Worm (Caenorhabditis elegans) whole organism, L4 larva: ENCODE measurements around the gene F47B8.4.
A peak's percentile ranks its signal among the peaks of the same experiment; 100 is the strongest.

Experiments used
- F10B5.3 ChIP-seq: sonication (generic microtip); optimal IDR thresholded peaks from 2 replicates; lab custom pipeline; 2016; ENCODE audit warnings: mild to moderate bottlenecking, missing genetic modification characterization, missing compliant biosample characterization
- F26F4.8 ChIP-seq: fragments of 200-800 bp; sonication (Bioruptor generic); conservative IDR thresholded peaks from 2 replicates; pipeline ENCODE4 v1.3.6; 2022; ENCODE audit warnings: missing genetic modification characterization, missing compliant biosample characterization
- F37D6.2 ChIP-seq: sonication (generic microtip); optimal IDR thresholded peaks from 2 replicates; lab custom pipeline; 2016; ENCODE audit warnings: mild to moderate bottlenecking, missing genetic modification characterization, missing compliant biosample characterization
- F44E2.7 ChIP-seq: fragments of 200-800 bp; sonication (Bioruptor generic); IDR thresholded peaks from 2 replicates; pipeline ENCODE4 v2.1.2; 2022; ENCODE audit warnings: missing genetic modification characterization, missing compliant biosample characterization
- F49E8.2 ChIP-seq: sonication (generic microtip); optimal IDR thresholded peaks from 2 replicates; lab custom pipeline; 2016; ENCODE audit warnings: missing compliant biosample characterization, mild to moderate bottlenecking, missing genetic modification characterization, borderline replicate concordance
- T20F7.1 ChIP-seq: fragments of 200-800 bp; sonication (Bioruptor generic); optimal IDR thresholded peaks from 2 replicates; lab custom pipeline; 2018; ENCODE audit warnings: mild to moderate bottlenecking, missing genetic modification characterization, missing compliant biosample characterization
- ZK546.5 ChIP-seq, 2 experiments: sonication (generic microtip); optimal IDR thresholded peaks; 2 replicates each; lab custom pipeline; 2017; ENCODE audit warnings: missing biosample characterization in 2 of 2, missing genetic modification characterization in 2 of 2
- aly-2 ChIP-seq: sonication (generic microtip); optimal IDR thresholded peaks from 2 replicates; lab custom pipeline; 2018; ENCODE audit warnings: missing biosample characterization, missing genetic modification characterization
- ama-1 ChIP-seq: fragments of 150-350 bp; optimal IDR thresholded peaks from 2 replicates; lab custom pipeline; 2014; ENCODE audit warnings: inconsistent platforms, mixed read lengths
- arid-1 ChIP-seq: fragments of 200-800 bp; sonication (Bioruptor generic); conservative IDR thresholded peaks from 2 replicates; pipeline ENCODE4 v1.3.6; 2022; ENCODE audit warnings: missing genetic modification reagents, missing genetic modification characterization, missing compliant biosample characterization
- attf-4 ChIP-seq: sonication (generic microtip); optimal IDR thresholded peaks from 3 replicates; lab custom pipeline; 2017; ENCODE audit warnings: missing biosample characterization, missing genetic modification characterization
- ces-1 ChIP-seq: fragments of 150-350 bp; sonication (generic microtip); optimal IDR thresholded peaks from 4 replicates; lab custom pipeline; 2014; ENCODE audit warnings: missing biosample characterization, missing genetic modification reagents, missing genetic modification characterization
- ctbp-1 ChIP-seq: fragments of 200-800 bp; sonication (Bioruptor generic); IDR thresholded peaks from 2 replicates; pipeline ENCODE4 v1.3.6; 2022; ENCODE audit warnings: missing genetic modification reagents, missing genetic modification characterization, missing compliant biosample characterization
- daf-12 ChIP-seq: fragments of 150-350 bp; optimal IDR thresholded peaks from 2 replicates; lab custom pipeline; 2014; ENCODE audit warnings: missing biosample characterization, missing genetic modification reagents, missing genetic modification characterization
- daf-16 ChIP-seq, 3 experiments: sonication (generic microtip); optimal IDR thresholded peaks; 2 replicates each; lab custom pipeline; 2016 to 2017; ENCODE audit warnings: missing genetic modification characterization in 3 of 3, missing genetic modification reagents in 3 of 3, mild to moderate bottlenecking in 2 of 3, missing compliant biosample characterization in 2 of 3, missing biosample characterization in 1 of 3, moderate library complexity in 1 of 3
- daf-19 ChIP-seq: fragments of 200-800 bp; sonication (Bioruptor generic); conservative IDR thresholded peaks from 2 replicates; pipeline ENCODE4 v1.3.6; 2022; ENCODE audit warnings: missing genetic modification characterization, missing compliant biosample characterization
- dmd-6 ChIP-seq: fragments of 200-800 bp; sonication (Bioruptor generic); IDR thresholded peaks from 2 replicates; pipeline ENCODE4 v1.3.6; 2022; ENCODE audit warnings: missing genetic modification reagents, missing genetic modification characterization, missing compliant biosample characterization
- dpl-1 ChIP-seq: fragments of 150-350 bp; optimal IDR thresholded peaks from 2 replicates; lab custom pipeline; 2014; ENCODE audit warnings: missing biosample characterization, missing genetic modification reagents, missing genetic modification characterization
- dve-1 ChIP-seq: sonication (generic microtip); optimal IDR thresholded peaks from 2 replicates; lab custom pipeline; 2017; ENCODE audit warnings: antibody characterized with exemption, mild to moderate bottlenecking, missing genetic modification characterization, missing compliant biosample characterization; ENCODE audit not compliant: insufficient read depth
- gei-8 ChIP-seq: fragments of 200-800 bp; sonication (Bioruptor generic); optimal IDR thresholded peaks from 2 replicates; lab custom pipeline; 2018; ENCODE audit warnings: mild to moderate bottlenecking, missing genetic modification characterization, missing compliant biosample characterization
- hlh-11 ChIP-seq: fragments of 200-800 bp; sonication (Bioruptor generic); optimal IDR thresholded peaks from 2 replicates; lab custom pipeline; 2018; ENCODE audit warnings: mild to moderate bottlenecking, missing genetic modification characterization, missing compliant biosample characterization
- hlh-30 ChIP-seq: sonication (generic microtip); optimal IDR thresholded peaks from 2 replicates; lab custom pipeline; 2017; ENCODE audit warnings: antibody characterized with exemption, mild to moderate bottlenecking, missing genetic modification characterization, missing compliant biosample characterization; ENCODE audit not compliant: insufficient read depth
- lin-13 ChIP-seq: fragments of 150-350 bp; optimal IDR thresholded peaks from 2 replicates; lab custom pipeline; 2014; ENCODE audit warnings: missing biosample characterization, missing genetic modification reagents, missing genetic modification characterization
- lin-29 ChIP-seq: fragments of 200-800 bp; sonication (Bioruptor generic); IDR thresholded peaks from 2 replicates; pipeline ENCODE4 v1.3.6; 2022; ENCODE audit warnings: missing genetic modification reagents, missing genetic modification characterization, missing compliant biosample characterization
- lin-38 ChIP-seq: fragments of 200-800 bp; sonication (Bioruptor generic); IDR thresholded peaks from 2 replicates; pipeline ENCODE4 v1.3.6; 2022; ENCODE audit warnings: missing genetic modification reagents, missing genetic modification characterization, missing compliant biosample characterization
- lsy-2 ChIP-seq, 2 experiments: fragments of 150-350 bp in 1 of 2; sonication (generic microtip) in 1 of 2; optimal IDR thresholded peaks; 2 replicates each; lab custom pipeline; 2014 to 2017; ENCODE audit warnings: missing biosample characterization in 2 of 2, missing genetic modification characterization in 2 of 2
- madf-5 ChIP-seq, 2 experiments: fragments of 200-800 bp; sonication (Bioruptor generic); IDR thresholded peaks; 2 replicates each; pipeline ENCODE4 v1.3.6; 2022; ENCODE audit warnings: missing compliant biosample characterization in 2 of 2, missing genetic modification characterization in 2 of 2
- madf-9 ChIP-seq: fragments of 200-800 bp; sonication (Bioruptor generic); conservative IDR thresholded peaks from 2 replicates; pipeline ENCODE4 v1.3.6; 2022; ENCODE audit warnings: missing genetic modification reagents, missing genetic modification characterization, missing compliant biosample characterization
- mdl-1 ChIP-seq, 2 experiments: fragments of 150-350 bp in 1 of 2; sonication (generic microtip) in 1 of 2; optimal IDR thresholded peaks; 2 replicates each; lab custom pipeline; 2014 to 2017; ENCODE audit warnings: missing biosample characterization in 2 of 2, missing genetic modification characterization in 2 of 2
- mdt-29 ChIP-seq: fragments of 200-800 bp; sonication (Bioruptor generic); IDR thresholded peaks from 2 replicates; pipeline ENCODE4 v1.3.6; 2022; ENCODE audit warnings: missing genetic modification reagents, missing genetic modification characterization, missing compliant biosample characterization
- mxl-2 ChIP-seq: fragments of 200-800 bp; sonication (Bioruptor generic); conservative IDR thresholded peaks from 2 replicates; pipeline ENCODE4 v1.3.6; 2022; ENCODE audit warnings: missing genetic modification reagents, missing genetic modification characterization, missing compliant biosample characterization
- mxl-3 ChIP-seq: fragments of 200-800 bp; sonication (Bioruptor generic); optimal IDR thresholded peaks from 2 replicates; lab custom pipeline; 2018; ENCODE audit warnings: mild to moderate bottlenecking, missing genetic modification characterization, missing compliant biosample characterization
- nhr-10 ChIP-seq: fragments of 150-350 bp; optimal IDR thresholded peaks from 2 replicates; lab custom pipeline; 2014; ENCODE audit warnings: missing biosample characterization, missing genetic modification characterization
- nhr-102 ChIP-seq: sonication (generic microtip); optimal IDR thresholded peaks from 2 replicates; lab custom pipeline; 2016; ENCODE audit warnings: mild to moderate bottlenecking, missing genetic modification characterization, moderate library complexity, missing compliant biosample characterization
- nhr-111 ChIP-seq: fragments of 200-800 bp; sonication (Bioruptor generic); optimal IDR thresholded peaks from 2 replicates; lab custom pipeline; 2018; ENCODE audit warnings: mild to moderate bottlenecking, missing genetic modification characterization, missing compliant biosample characterization
- nhr-28 ChIP-seq: fragments of 150-350 bp; optimal IDR thresholded peaks from 2 replicates; lab custom pipeline; 2014; ENCODE audit warnings: missing biosample characterization, missing genetic modification characterization
- nhr-42 ChIP-seq: fragments of 200-800 bp; sonication (Bioruptor generic); IDR thresholded peaks from 2 replicates; pipeline ENCODE4 v1.3.6; 2022; ENCODE audit warnings: missing genetic modification characterization, missing compliant biosample characterization
- nhr-6 ChIP-seq: fragments of 150-350 bp; optimal IDR thresholded peaks from 2 replicates; lab custom pipeline; 2014; ENCODE audit warnings: missing biosample characterization, missing genetic modification characterization
- nhr-76 ChIP-seq: fragments of 150-350 bp; optimal IDR thresholded peaks from 2 replicates; lab custom pipeline; 2014; ENCODE audit warnings: missing biosample characterization, missing genetic modification characterization
- pha-4 ChIP-seq, 2 experiments: fragments of 150-350 bp in 1 of 2; fragments of 200-800 bp in 1 of 2; sonication (Bioruptor generic) in 1 of 2; IDR thresholded peaks in 1 of 2; optimal IDR thresholded peaks in 1 of 2; 2 replicates each; pipeline versions ENCODE4 v1.3.6 to Lab custom; 2014 to 2022; ENCODE audit warnings: missing genetic modification characterization in 2 of 2, missing genetic modification reagents in 2 of 2, missing biosample characterization in 1 of 2, missing compliant biosample characterization in 1 of 2
- php-3 ChIP-seq: fragments of 200-800 bp; sonication (Bioruptor generic); IDR thresholded peaks from 2 replicates; pipeline ENCODE4 v1.3.6; 2022; ENCODE audit warnings: missing genetic modification reagents, missing genetic modification characterization, missing compliant biosample characterization
- saeg-2 ChIP-seq: fragments of 200-800 bp; sonication (Bioruptor generic); IDR thresholded peaks from 2 replicates; pipeline ENCODE4 v1.3.6; 2022; ENCODE audit warnings: missing genetic modification reagents, missing genetic modification characterization, missing compliant biosample characterization
- set-16 ChIP-seq: fragments of 200-800 bp; sonication (Bioruptor generic); IDR thresholded peaks from 2 replicates; pipeline ENCODE4 v1.3.6; 2022; ENCODE audit warnings: missing genetic modification reagents, missing genetic modification characterization, missing compliant biosample characterization
- skn-1 ChIP-seq: fragments of 150-350 bp; optimal IDR thresholded peaks from 2 replicates; lab custom pipeline; 2014; ENCODE audit warnings: missing biosample characterization, missing genetic modification characterization
- unc-39 ChIP-seq: sonication (generic microtip); optimal IDR thresholded peaks from 2 replicates; lab custom pipeline; 2017; ENCODE audit warnings: missing biosample characterization, missing genetic modification characterization
- vab-7 ChIP-seq: fragments of 200-800 bp; sonication (Bioruptor generic); IDR thresholded peaks from 2 replicates; pipeline ENCODE4 v1.3.6; 2022; ENCODE audit warnings: missing genetic modification reagents, missing genetic modification characterization, missing compliant biosample characterization
- zfp-2 ChIP-seq: sonication (generic microtip); optimal IDR thresholded peaks from 2 replicates; lab custom pipeline; 2016; ENCODE audit warnings: mild to moderate bottlenecking, missing genetic modification characterization, missing compliant biosample characterization
- zfp-3 ChIP-seq: fragments of 200-800 bp; sonication (Bioruptor generic); conservative IDR thresholded peaks from 2 replicates; pipeline ENCODE4 v1.3.6; 2022; ENCODE audit warnings: missing genetic modification reagents, missing genetic modification characterization, missing compliant biosample characterization
- zip-2 ChIP-seq: fragments of 150-350 bp; optimal IDR thresholded peaks from 2 replicates; lab custom pipeline; 2014; ENCODE audit warnings: missing biosample characterization, missing genetic modification characterization

F47B8.4 gene

DNA sequence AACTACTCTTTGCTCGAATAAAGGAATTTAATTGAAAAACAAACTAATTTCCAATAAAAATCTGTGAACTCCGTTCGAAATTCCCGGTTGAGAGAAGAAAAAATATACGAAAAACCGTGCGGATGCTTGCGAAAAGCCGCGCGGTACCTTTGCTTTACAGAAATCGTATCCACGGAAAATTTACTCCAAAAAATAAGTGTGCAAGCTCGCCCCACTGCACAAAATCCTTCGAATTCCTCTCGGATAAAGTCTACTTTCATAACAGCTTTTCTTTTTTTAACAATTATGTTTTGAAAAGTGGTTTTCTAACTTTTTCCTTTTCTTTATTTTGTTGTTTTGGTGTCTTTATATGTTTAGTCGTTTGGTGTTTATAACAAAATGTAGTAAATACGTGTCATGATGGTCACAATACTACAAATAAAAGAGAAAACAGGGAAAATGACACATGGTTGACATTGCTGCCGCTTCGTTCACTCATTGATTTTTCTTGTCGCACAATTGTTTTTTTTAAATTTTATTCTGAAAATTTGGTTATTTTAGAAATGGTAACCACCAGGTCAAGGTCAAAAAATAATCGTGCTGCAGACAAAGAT, 22.9 kb upstream of the F47B8.4 start, which contains the start of gene cept-2 (continued):
- TF ChIP-seq dve-1 (tag; lab: Kevin White, UChicago) (peak; percentile 97), ZK546.5 (tag; optimal IDR thresholded peaks at IDR 0.05; lab: Kevin White, UChicago) (no peak), ces-1 (GFP tag; lab: Kevin White, UChicago) (peak; percentile 38), skn-1 (tag; lab: Kevin White, UChicago) (no peak), nhr-42 (GFP tag; lab: Robert Waterston, UW) (peak; percentile 85), nhr-76 (no peak), daf-12 (no peak), F49E8.2 (peak; percentile 63), zfp-3 (GFP tag; lab: Robert Waterston, UW) (0 out of 2 replicates have a peak, but pooled peaks have one; percentile 48), lin-29 (0 out of 2 replicates have a peak, but pooled peaks have one; percentile 18), set-16 (GFP tag; lab: Robert Waterston, UW) (no peak), T20F7.1 (peak; percentile 86), mdt-29 (GFP tag; lab: Robert Waterston, UW) (no peak), gei-8 (GFP tag; lab: Kevin White, UChicago) (no peak), F44E2.7 (GFP tag; lab: Robert Waterston, UW) (no peak), mxl-2 (no peak), php-3 (GFP tag; lab: Robert Waterston, UW) (peak; percentile 53; the same call in 1 of the 2 replicates), nhr-6 (tag; lab: Kevin White, UChicago) (peak; percentile 100), aly-2 (no peak), vab-7 (peak; percentile 79), dpl-1 (peak; percentile 89), lin-13 (GFP tag; lab: Kevin White, UChicago) (peak; percentile 89), saeg-2 (GFP tag; lab: Robert Waterston, UW) (no peak), zip-2 (peak; percentile 59), daf-19 (peak; percentile 71; the same call in 1 of the 2 replicates), nhr-111 (GFP tag; lab: Kevin White, UChicago) (no peak), nhr-28 (peak; percentile 88), mdl-1 (tag; optimal IDR thresholded peaks at IDR 0.05; lab: Kevin White, UChicago) (peak; percentile 35 to 57), daf-16 (GFP tag; optimal IDR thresholded peaks at IDR 0.05; lab: Kevin White, UChicago) (no peak), daf-16 (tag; optimal IDR thresholded peaks at IDR 0.05; lab: Kevin White, UChicago) (peak; percentile 69), lsy-2 (tag; optimal IDR thresholded peaks at IDR 0.05; lab: Kevin White, UChicago) (peak; percentile 73 to 95), ama-1 (lab: Kevin White, UChicago) (no peak), madf-5 (GFP tag; IDR thresholded peaks at IDR 0.05; lab: Robert Waterston, UW) (no peak), lin-38 (GFP tag; lab: Robert Waterston, UW) (peak; percentile 99), nhr-102 (tag; lab: Kevin White, UChicago) (no peak), F10B5.3 (tag; lab: Kevin White, UChicago) (no peak), zfp-2 (tag; lab: Kevin White, UChicago) (peak; percentile 70), unc-39 (tag; lab: Kevin White, UChicago) (no peak), F37D6.2 (tag; lab: Kevin White, UChicago) (no peak), ctbp-1 (peak; percentile 77), F26F4.8 (GFP tag; lab: Robert Waterston, UW) (no peak), nhr-10 (no peak), hlh-30 (tag; lab: Kevin White, UChicago) (peak; percentile 80), hlh-11 (tag; lab: Kevin White, UChicago) (peak; percentile 85), attf-4 (no peak), dmd-6 (GFP tag; lab: Robert Waterston, UW) (peak; percentile 73), arid-1 (GFP tag; lab: Robert Waterston, UW) (no peak), pha-4 (GFP tag; IDR thresholded peaks at IDR 0.05; lab: Robert Waterston, UW) (no peak; the same call in 1 of the 2 replicates), pha-4 (tag; optimal IDR thresholded peaks at IDR 0.05; lab: Kevin White, UChicago) (no peak), madf-9 (GFP tag; lab: Robert Waterston, UW) (no peak), mxl-3 (peak; percentile 50)
